Fruit fly (Drosophila melanogaster): ENCODE results near the gene Spag1.
A peak's percentile ranks its signal among the peaks of the same experiment; 100 is the strongest.

Spag1 gene

dm6 chr3R:26958314-26958979 is 10.8 kb downstream of the Spag1 start, which contains the start of gene CG6330 (continued):
- no peak for TF ChIP-seq CG34376 (GFP tag; optimal IDR thresholded peaks at IDR 0.05)
- TF ChIP-seq Hr39 (optimal IDR thresholded peaks at IDR 0.05): no peak
- no peak for TF ChIP-seq maf-S (GFP tag; optimal IDR thresholded peaks at IDR 0.05)
- no peak for TF ChIP-seq CG18764 (GFP tag; optimal IDR thresholded peaks at IDR 0.05)
- TF ChIP-seq CG11723 (GFP tag; optimal IDR thresholded peaks at IDR 0.05): no peak
- TF ChIP-seq Jarid2 (GFP tag; optimal IDR thresholded peaks at IDR 0.05): peak; percentile 14
- TF ChIP-seq Hmr (GFP tag; optimal IDR thresholded peaks at IDR 0.05): no peak
- no peak for TF ChIP-seq grau (tag; optimal IDR thresholded peaks at IDR 0.05)
- no peak for TF ChIP-seq oc (tag; optimal IDR thresholded peaks at IDR 0.05)
- TF ChIP-seq CG11696 (GFP tag; IDR thresholded peaks at IDR 0.05): no peak
- peak; percentile 49; the same call in 1 of the 2 replicates for TF ChIP-seq onecut (GFP tag; IDR thresholded peaks at IDR 0.05)
- 0 out of 4 replicates have a peak, but pooled peaks have one; percentile 57 for TF ChIP-seq chinmo (GFP tag; IDR thresholded peaks at IDR 0.05; ENCODE audit: partially characterized antibody)
- TF ChIP-seq run (tag; optimal IDR thresholded peaks at IDR 0.05): no peak
- TF ChIP-seq CG12769 (tag; optimal IDR thresholded peaks at IDR 0.05): peak; percentile 42
- no peak for TF ChIP-seq CG7839 (tag; optimal IDR thresholded peaks at IDR 0.05)
- TF ChIP-seq so (GFP tag; IDR thresholded peaks at IDR 0.05): 0 out of 3 replicates have a peak, but pooled peaks have one; percentile 27
- TF ChIP-seq CG18599 (GFP tag; optimal IDR thresholded peaks at IDR 0.05): peak; percentile 25
- no peak for TF ChIP-seq CG15514 (GFP tag; optimal IDR thresholded peaks at IDR 0.05)
- no peak for TF ChIP-seq CG31365 (tag; optimal IDR thresholded peaks at IDR 0.05)
- no peak for TF ChIP-seq PHDP (tag; optimal IDR thresholded peaks at IDR 0.05)
- TF ChIP-seq Bgb (GFP tag; IDR thresholded peaks at IDR 0.05; ENCODE audit: partially characterized antibody): peak; percentile 38; the same call in 1 of the 2 replicates
- TF ChIP-seq TFAM (GFP tag; optimal IDR thresholded peaks at IDR 0.05): no peak
- peak; percentile 27 for TF ChIP-seq cwo (GFP tag; optimal IDR thresholded peaks at IDR 0.05)
- TF ChIP-seq H2.0 (GFP tag; IDR thresholded peaks at IDR 0.05): no peak
- TF ChIP-seq Meics (GFP tag; optimal IDR thresholded peaks at IDR 0.05): no peak
- TF ChIP-seq Vsx1 (GFP tag; optimal IDR thresholded peaks at IDR 0.05): no peak
- no peak for TF ChIP-seq Spps (tag; optimal IDR thresholded peaks at IDR 0.05)
- TF ChIP-seq CG10565 (GFP tag; optimal IDR thresholded peaks at IDR 0.05): no peak
- no peak for TF ChIP-seq CG7745 (tag; optimal IDR thresholded peaks at IDR 0.05)
- TF ChIP-seq crp (GFP tag; optimal IDR thresholded peaks at IDR 0.05): no peak
- TF ChIP-seq bowl (GFP tag; IDR thresholded peaks at IDR 0.05): no peak
- TF ChIP-seq Sin3A (optimal IDR thresholded peaks at IDR 0.05): no peak
- peak; percentile 26 for TF ChIP-seq CG17385 (GFP tag; optimal IDR thresholded peaks at IDR 0.05)
- no peak for TF ChIP-seq CG10147 (GFP tag; optimal IDR thresholded peaks at IDR 0.05)
- no peak for TF ChIP-seq seq (GFP tag; IDR thresholded peaks at IDR 0.05)
- peak; percentile 6 for TF ChIP-seq Hand (GFP tag; optimal IDR thresholded peaks at IDR 0.05)
- no peak for TF ChIP-seq repo (GFP tag; optimal IDR thresholded peaks at IDR 0.05)
- no peak for TF ChIP-seq CG15696 (tag; optimal IDR thresholded peaks at IDR 0.05)
- TF ChIP-seq abd-A (tag; optimal IDR thresholded peaks at IDR 0.05): peak; percentile 87
- peak; percentile 63 for TF ChIP-seq CG3995 (GFP tag; optimal IDR thresholded peaks at IDR 0.05)
- TF ChIP-seq Hsf (GFP tag; optimal IDR thresholded peaks at IDR 0.05): no peak
- TF ChIP-seq Trl (optimal IDR thresholded peaks at IDR 0.05): peak in 1 of 2 experiments; percentile 28
- no peak for TF ChIP-seq Trl (GFP tag; optimal IDR thresholded peaks at IDR 0.05)
- TF ChIP-seq Ets65A (GFP tag): peak; percentile 5
- no peak for TF ChIP-seq pho (GFP tag; optimal IDR thresholded peaks at IDR 0.05)
- peak; percentile 18; the same call in 1 of the 2 replicates for TF ChIP-seq amos (GFP tag; IDR thresholded peaks at IDR 0.05; ENCODE audit: partially characterized antibody)
- no peak for TF ChIP-seq CG30403 (GFP tag; optimal IDR thresholded peaks at IDR 0.05)
- no peak for TF ChIP-seq CG1602 (GFP tag; optimal IDR thresholded peaks at IDR 0.05)
- TF ChIP-seq Lim3 (GFP tag; IDR thresholded peaks at IDR 0.05): no peak
- no peak for TF ChIP-seq Ets97D (GFP tag; optimal IDR thresholded peaks at IDR 0.05)
